Worm (Caenorhabditis elegans): Measurements from ENCODE around the gene act-3.
A peak's percentile ranks its signal among the peaks of the same experiment; 100 is the strongest.

act-3 gene

DNA sequence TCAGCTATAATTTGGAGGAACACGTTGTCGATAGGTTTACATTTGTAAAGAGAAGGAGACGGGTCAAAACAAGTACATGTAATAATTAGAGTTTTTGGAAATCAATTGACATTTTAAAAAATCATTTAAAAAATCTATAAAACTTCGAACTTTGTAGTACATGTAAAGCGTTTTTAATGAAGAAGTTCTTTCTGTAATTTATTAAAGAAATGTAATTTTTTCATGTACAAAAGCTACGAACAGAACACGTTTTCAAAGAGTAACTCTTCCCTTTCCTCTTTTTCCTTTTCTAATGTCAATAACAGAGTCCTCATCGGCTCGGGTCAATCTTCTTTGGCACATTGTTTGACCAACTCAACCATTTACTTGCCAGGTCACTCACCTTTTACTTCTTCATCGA lies 30.5 kb downstream of the act-3 start, which contains the start of gene C45B11.6:
Gene C45B11.6, plus strand, starts transcription at position 301 of the 400 bp plus-strand sequence.
- TF ChIP-seq him-1 (tag; optimal IDR thresholded peaks at IDR 0.05), result no peak
- no peak for TF ChIP-seq dao-5 (tag; optimal IDR thresholded peaks at IDR 0.05)
- no peak for TF ChIP-seq W03F9.2 (tag; optimal IDR thresholded peaks at IDR 0.05)

DNA sequence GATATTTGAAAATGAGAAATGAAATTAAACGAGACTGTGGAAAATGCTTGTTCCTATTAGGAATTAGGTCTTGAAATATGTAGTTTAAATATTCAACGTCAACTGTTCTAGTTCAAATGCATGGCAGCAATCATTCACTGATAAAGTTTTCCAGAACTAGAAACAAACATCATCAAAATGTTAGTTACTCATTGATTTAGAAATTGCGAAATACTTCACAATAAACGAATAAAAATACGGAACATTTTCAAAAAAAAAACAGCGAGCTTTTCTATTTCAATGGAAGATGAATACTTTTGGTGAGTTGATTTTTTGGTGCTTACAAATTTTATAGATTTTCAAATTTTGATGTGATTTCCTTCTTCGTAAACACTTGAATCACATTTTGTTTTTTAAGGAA lies 31.8 kb downstream of the act-3 start, which contains the start of gene C45B11.2:
Gene C45B11.2, plus strand, starts transcription at position 173 of the 400 bp plus-strand sequence.
- no peak for TF ChIP-seq him-1 (tag; optimal IDR thresholded peaks at IDR 0.05)

DNA sequence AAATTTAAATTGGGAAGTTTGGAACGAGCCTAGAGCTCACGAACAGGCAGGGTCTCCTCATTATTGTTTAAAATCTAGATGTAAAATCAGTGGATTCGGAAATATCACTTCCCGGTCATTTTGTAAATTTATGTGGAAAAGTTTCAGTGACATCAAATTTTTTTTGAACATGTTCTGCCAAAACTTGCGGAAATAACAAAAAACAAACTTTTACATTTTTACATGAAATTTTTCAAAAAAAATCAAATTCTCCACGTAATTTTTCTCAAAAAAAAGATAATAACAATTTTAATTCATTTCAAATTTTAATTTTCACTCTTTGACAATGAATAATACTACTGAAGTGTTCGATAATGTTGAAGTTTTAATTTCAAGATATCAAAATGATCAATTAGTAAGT lies 32.8 kb downstream of the act-3 start, which contains the start of gene C45B11.5:
Gene C45B11.5, plus strand, starts transcription at position 301 of the 400 bp plus-strand sequence.
- TF ChIP-seq W03F9.2 (tag; optimal IDR thresholded peaks at IDR 0.05) (no peak), him-1 (tag; optimal IDR thresholded peaks at IDR 0.05) (no peak), dao-5 (tag; optimal IDR thresholded peaks at IDR 0.05) (no peak)

- TF ChIP-seq W03F9.2 (tag; optimal IDR thresholded peaks at IDR 0.05) (no peak), him-1 (tag; optimal IDR thresholded peaks at IDR 0.05) (no peak), dao-5 (tag; optimal IDR thresholded peaks at IDR 0.05) (no peak)
Observed at ce11 chrV:11040473-11040872, 33.8 kb downstream of the act-3 start, which contains the start of gene C45B11.8. C45B11.8 (plus strand) TSS chrV:11040773.

ce11 chrV:11040020-11040419 lies 34.3 kb downstream of the act-3 start, which contains the start of gene C45B11.9:
C45B11.9 (plus strand) TSS chrV:11040320.
- TF ChIP-seq him-1 (tag; optimal IDR thresholded peaks at IDR 0.05), result no peak
- TF ChIP-seq W03F9.2 (tag; optimal IDR thresholded peaks at IDR 0.05), result no peak
- no peak for TF ChIP-seq dao-5 (tag; optimal IDR thresholded peaks at IDR 0.05)

- no peak for TF ChIP-seq dao-5 (tag; optimal IDR thresholded peaks at IDR 0.05)
- TF ChIP-seq him-1 (tag; optimal IDR thresholded peaks at IDR 0.05), result peak; percentile 55
- TF ChIP-seq W03F9.2 (tag; optimal IDR thresholded peaks at IDR 0.05), result peak; percentile 52
Observed at ce11 chrV:11039379-11039954, 34.8 kb downstream of the act-3 start, which contains the start of gene pak-2. pak-2 (minus strand) TSS chrV:11039429.

DNA sequence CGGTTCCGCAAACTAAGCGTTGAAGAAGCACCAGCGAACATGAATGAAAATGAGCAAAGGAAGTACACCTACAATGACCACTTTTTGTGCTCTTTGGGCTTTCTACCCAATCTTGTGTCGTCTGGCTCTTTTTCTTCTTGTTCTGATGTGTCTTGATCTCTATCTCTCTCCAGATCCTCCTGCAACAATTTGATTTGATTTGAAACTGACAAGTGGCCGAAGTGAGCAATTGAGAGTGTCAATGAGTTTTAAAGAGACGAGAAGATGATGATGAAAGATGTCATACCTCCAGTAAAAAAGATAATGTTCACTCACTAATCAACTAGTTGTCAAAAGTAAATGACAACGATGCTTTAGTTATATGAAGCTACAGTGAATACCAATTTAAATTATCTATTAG lies 39.5 kb downstream of the act-3 start, which contains the start of gene pptr-2:
Gene pptr-2, minus strand, starts transcription at position 184 of the 400 bp plus-strand sequence.
- TF ChIP-seq him-1 (tag; optimal IDR thresholded peaks at IDR 0.05) (no peak), dao-5 (tag; optimal IDR thresholded peaks at IDR 0.05) (no peak), W03F9.2 (tag; optimal IDR thresholded peaks at IDR 0.05) (no peak)

ce11 chrV:11033241-11033640 lies 41.1 kb downstream of the act-3 start:
- TF ChIP-seq him-1 (tag; optimal IDR thresholded peaks at IDR 0.05) (no peak), dao-5 (tag; optimal IDR thresholded peaks at IDR 0.05) (no peak), W03F9.2 (tag; optimal IDR thresholded peaks at IDR 0.05) (no peak)

DNA sequence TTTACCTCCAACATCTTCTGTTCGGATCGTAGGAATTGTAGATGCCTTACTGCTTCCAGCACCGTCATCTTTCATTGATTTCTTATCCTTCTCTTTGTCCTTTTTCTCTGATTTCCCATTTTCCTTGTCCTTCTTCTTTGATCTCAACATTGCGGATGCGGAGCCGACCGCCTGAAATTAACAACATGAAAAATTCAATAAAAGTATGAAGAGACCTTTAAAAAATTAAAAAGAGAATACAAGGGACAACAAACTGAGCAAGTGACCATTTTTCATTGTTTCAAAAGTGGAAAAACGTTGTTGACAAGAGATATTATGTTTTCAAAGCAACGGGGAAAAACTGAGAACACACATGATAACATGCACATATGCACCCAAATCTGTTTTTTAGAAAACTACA lies 43.6 kb downstream of the act-3 start:
- TF ChIP-seq him-1 (tag; optimal IDR thresholded peaks at IDR 0.05), result no peak
- TF ChIP-seq W03F9.2 (tag; optimal IDR thresholded peaks at IDR 0.05), result no peak

- TF ChIP-seq him-1 (tag; optimal IDR thresholded peaks at IDR 0.05) (no peak), W03F9.2 (tag; optimal IDR thresholded peaks at IDR 0.05) (peak; percentile 22), dao-5 (tag; optimal IDR thresholded peaks at IDR 0.05) (no peak)
Observed at ce11 chrV:11029309-11029708, 45.0 kb downstream of the act-3 start.

DNA sequence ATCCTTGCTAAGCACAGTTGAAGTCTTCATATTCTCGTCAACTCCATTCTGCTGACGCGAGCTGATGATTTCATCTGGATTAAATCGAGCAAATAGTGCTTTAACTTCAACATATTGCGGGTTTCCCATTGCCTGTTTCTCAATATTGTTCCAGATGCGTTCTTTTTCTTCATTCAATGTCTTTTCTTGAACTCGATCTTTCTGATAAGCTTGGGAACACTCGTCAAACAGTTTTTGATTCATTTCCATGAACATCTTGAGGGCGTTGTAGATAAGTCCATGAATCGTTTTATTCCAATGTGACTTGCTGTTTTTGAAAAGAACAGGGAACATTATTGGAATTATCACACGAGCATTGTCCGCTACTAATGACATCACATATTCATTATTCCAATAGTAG lies 46.6 kb downstream of the act-3 start:
- TF ChIP-seq dao-5 (tag; optimal IDR thresholded peaks at IDR 0.05) (no peak), him-1 (tag; optimal IDR thresholded peaks at IDR 0.05) (no peak), W03F9.2 (tag; optimal IDR thresholded peaks at IDR 0.05) (no peak)

DNA sequence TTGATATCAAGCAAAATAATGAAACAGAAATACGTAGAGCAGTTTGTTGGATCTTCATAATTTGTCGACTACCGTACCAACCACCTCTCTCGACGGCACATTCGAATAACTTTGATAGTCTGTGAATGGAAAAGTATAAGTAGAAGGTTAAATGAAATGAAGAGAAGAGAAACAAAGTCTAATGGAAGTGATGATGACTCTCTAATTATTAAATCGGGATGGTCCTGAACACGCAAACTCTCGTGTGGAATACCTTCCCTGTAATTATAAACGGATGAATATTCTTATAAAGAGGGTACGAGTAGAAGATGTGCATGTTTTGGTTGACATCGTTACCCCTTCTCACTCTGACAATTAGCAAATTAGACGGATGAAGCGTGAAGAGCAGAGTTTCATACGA lies 51.5 kb downstream of the act-3 start, which contains the start of the genes C13G3.12 and hot-6:
Gene C13G3.12, minus strand, starts transcription at position 101 of the 400 bp plus-strand sequence.
Gene hot-6, minus strand, starts transcription at position 121 of the 400 bp plus-strand sequence.
- no peak for TF ChIP-seq him-1 (tag; optimal IDR thresholded peaks at IDR 0.05)
- no peak for TF ChIP-seq dao-5 (tag; optimal IDR thresholded peaks at IDR 0.05)
- TF ChIP-seq W03F9.2 (tag; optimal IDR thresholded peaks at IDR 0.05), result no peak
